Worm (Caenorhabditis elegans): ENCODE results near the gene ZK666.14.
A peak's percentile ranks its signal among the peaks of the same experiment; 100 is the strongest.

The ZK666.14 gene

ce11 chrII:10516375-10516774 lies 21.8 kb downstream of the ZK666.14 start:
- peak; percentile 40 for TF ChIP-seq nhr-23 (tag; optimal IDR thresholded peaks at IDR 0.05)
- TF ChIP-seq elt-2 (tag; optimal IDR thresholded peaks at IDR 0.05), result no peak

- TF ChIP-seq pha-4 (tag; optimal IDR thresholded peaks at IDR 0.05), result no peak
Measured at ce11 chrII:10519017-10519416, 24.4 kb downstream of the ZK666.14 start, which contains the start of gene F59B10.4. Gene F59B10.4 (minus strand): TSS chrII:10519117.

- no peak for TF ChIP-seq fkh-10 (GFP tag; optimal IDR thresholded peaks at IDR 0.05)
- no peak for TF ChIP-seq ztf-4 (tag; optimal IDR thresholded peaks at IDR 0.05)
- TF ChIP-seq nhr-77 (tag; optimal IDR thresholded peaks at IDR 0.05), result no peak
- no peak for TF ChIP-seq skn-1 (tag; optimal IDR thresholded peaks at IDR 0.05)
- TF ChIP-seq ZK546.5 (tag; optimal IDR thresholded peaks at IDR 0.05), result no peak
- TF ChIP-seq ceh-28 (tag; optimal IDR thresholded peaks at IDR 0.05), result no peak
- TF ChIP-seq elt-2 (tag; optimal IDR thresholded peaks at IDR 0.05), result no peak
- TF ChIP-seq snpc-4 (tag; optimal IDR thresholded peaks at IDR 0.05), result no peak
- TF ChIP-seq nhr-237 (tag; optimal IDR thresholded peaks at IDR 0.05), result no peak
- TF ChIP-seq sea-2 (GFP tag; optimal IDR thresholded peaks at IDR 0.05), result no peak
- TF ChIP-seq ceh-9 (tag; optimal IDR thresholded peaks at IDR 0.05), result no peak
- TF ChIP-seq jun-1 (tag; optimal IDR thresholded peaks at IDR 0.05), result no peak
- TF ChIP-seq ceh-16 (tag; optimal IDR thresholded peaks at IDR 0.05), result no peak
- no peak for TF ChIP-seq mml-1 (tag; optimal IDR thresholded peaks at IDR 0.05)
- TF ChIP-seq ama-1 (optimal IDR thresholded peaks at IDR 0.05), result no peak
- TF ChIP-seq zag-1 (tag; optimal IDR thresholded peaks at IDR 0.05), result no peak
Measured at ce11 chrII:10519863-10520262, 25.3 kb downstream of the ZK666.14 start.

ce11 chrII:10523031-10523430 lies 28.5 kb downstream of the ZK666.14 start:
- peak; percentile 55 for TF ChIP-seq nhr-23 (tag; optimal IDR thresholded peaks at IDR 0.05)
- TF ChIP-seq nhr-237 (tag; optimal IDR thresholded peaks at IDR 0.05), result no peak
- TF ChIP-seq nhr-28 (tag; optimal IDR thresholded peaks at IDR 0.05), result no peak
- TF ChIP-seq jun-1 (tag; optimal IDR thresholded peaks at IDR 0.05), result no peak
- no peak for TF ChIP-seq nhr-11 (tag; optimal IDR thresholded peaks at IDR 0.05)

- TF ChIP-seq snpc-4 (tag; optimal IDR thresholded peaks at IDR 0.05) (no peak), hmg-11 (tag; optimal IDR thresholded peaks at IDR 0.05) (no peak), eor-1 (tag; optimal IDR thresholded peaks at IDR 0.05) (no peak), elt-3 (tag; optimal IDR thresholded peaks at IDR 0.05) (no peak), fos-1 (tag; optimal IDR thresholded peaks at IDR 0.05) (no peak), nhr-12 (tag; optimal IDR thresholded peaks at IDR 0.05) (no peak), daf-12 (tag; optimal IDR thresholded peaks at IDR 0.05) (no peak), ama-1 (optimal IDR thresholded peaks at IDR 0.05) (no peak), nfya-1 (tag; optimal IDR thresholded peaks at IDR 0.05; ENCODE audit: insufficient read depth) (no peak), lin-39 (tag; optimal IDR thresholded peaks at IDR 0.05) (no peak), ztf-4 (tag; optimal IDR thresholded peaks at IDR 0.05) (no peak), sea-2 (GFP tag; optimal IDR thresholded peaks at IDR 0.05) (no peak), ceh-82 (tag; optimal IDR thresholded peaks at IDR 0.05) (no peak)
Measured at ce11 chrII:10523583-10523982, 29.0 kb downstream of the ZK666.14 start, which contains the start of gene F59B10.5. Gene F59B10.5 (minus strand): TSS chrII:10523683.

- TF ChIP-seq lin-39 (tag; optimal IDR thresholded peaks at IDR 0.05) (no peak), nhr-12 (tag; optimal IDR thresholded peaks at IDR 0.05) (no peak), R02D3.7 (tag; optimal IDR thresholded peaks at IDR 0.05) (no peak), fos-1 (tag; optimal IDR thresholded peaks at IDR 0.05) (no peak), ceh-82 (tag; optimal IDR thresholded peaks at IDR 0.05) (no peak), eor-1 (tag; optimal IDR thresholded peaks at IDR 0.05) (no peak), nhr-77 (tag; optimal IDR thresholded peaks at IDR 0.05) (no peak), lin-15B (tag; optimal IDR thresholded peaks at IDR 0.05) (no peak)
Measured at ce11 chrII:10524374-10524773, 29.8 kb downstream of the ZK666.14 start, which contains the start of gene F59B10.6. Gene F59B10.6 (minus strand): TSS chrII:10524474.

ce11 chrII:10525134-10525533 lies 30.6 kb downstream of the ZK666.14 start:
- TF ChIP-seq nhr-67 (tag; optimal IDR thresholded peaks at IDR 0.05) (no peak), nhr-25 (tag; optimal IDR thresholded peaks at IDR 0.05) (peak; percentile 28), nhr-23 (tag; optimal IDR thresholded peaks at IDR 0.05) (peak; percentile 4), snpc-4 (tag; optimal IDR thresholded peaks at IDR 0.05) (no peak), pha-4 (tag; optimal IDR thresholded peaks at IDR 0.05) (no peak), unc-62 (GFP tag; optimal IDR thresholded peaks at IDR 0.05) (no peak), lin-15B (tag; optimal IDR thresholded peaks at IDR 0.05) (no peak)

Measured in whole organism, L3 larva.